Worm (Caenorhabditis elegans): Measurements from ENCODE around the gene crn-2.
A peak's percentile ranks its signal among the peaks of the same experiment; 100 is the strongest.

The crn-2 gene

DNA sequence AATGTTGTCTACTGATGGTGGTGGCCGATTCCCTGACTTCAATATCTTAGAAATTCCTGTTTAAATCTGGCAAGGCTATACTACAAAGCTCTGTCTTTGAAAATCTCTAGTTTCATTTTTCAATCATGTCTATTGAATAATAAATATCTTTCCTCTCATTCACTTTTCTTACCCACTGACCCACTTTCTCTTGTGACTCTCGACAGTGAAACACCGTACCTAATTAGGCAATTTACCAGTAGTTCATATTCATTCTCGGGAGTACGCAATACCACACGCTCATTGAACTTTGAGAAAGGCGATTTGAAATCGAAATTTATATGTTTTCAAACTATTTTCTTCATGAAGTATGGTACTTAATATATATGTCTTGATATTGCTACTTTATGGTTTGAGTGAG is 9.6 kb upstream of the crn-2 start, which contains the start of gene CD4.11:
Gene CD4.11, plus strand, starts transcription at position 301 of the 400 bp plus-strand sequence.
- TF ChIP-seq nhr-21 (tag; optimal IDR thresholded peaks at IDR 0.05): no peak
- no peak for TF ChIP-seq unc-55 (GFP tag; optimal IDR thresholded peaks at IDR 0.05)
- no peak for TF ChIP-seq lsy-2 (tag; optimal IDR thresholded peaks at IDR 0.05)
- TF ChIP-seq gmeb-1 (tag; optimal IDR thresholded peaks at IDR 0.05): no peak
- no peak for TF ChIP-seq elt-3 (tag; optimal IDR thresholded peaks at IDR 0.05)
- no peak for TF ChIP-seq nhr-237 (tag; optimal IDR thresholded peaks at IDR 0.05)
- no peak for TF ChIP-seq alr-1 (tag; optimal IDR thresholded peaks at IDR 0.05)
- no peak for TF ChIP-seq mbf-1 (tag; optimal IDR thresholded peaks at IDR 0.05)
- no peak for TF ChIP-seq C34F6.9 (tag; optimal IDR thresholded peaks at IDR 0.05)
- TF ChIP-seq dmd-4 (tag; optimal IDR thresholded peaks at IDR 0.05): no peak
- TF ChIP-seq mdl-1 (tag; optimal IDR thresholded peaks at IDR 0.05): no peak
- TF ChIP-seq crh-2 (tag; optimal IDR thresholded peaks at IDR 0.05): no peak
- TF ChIP-seq nhr-77 (tag; optimal IDR thresholded peaks at IDR 0.05): no peak

DNA sequence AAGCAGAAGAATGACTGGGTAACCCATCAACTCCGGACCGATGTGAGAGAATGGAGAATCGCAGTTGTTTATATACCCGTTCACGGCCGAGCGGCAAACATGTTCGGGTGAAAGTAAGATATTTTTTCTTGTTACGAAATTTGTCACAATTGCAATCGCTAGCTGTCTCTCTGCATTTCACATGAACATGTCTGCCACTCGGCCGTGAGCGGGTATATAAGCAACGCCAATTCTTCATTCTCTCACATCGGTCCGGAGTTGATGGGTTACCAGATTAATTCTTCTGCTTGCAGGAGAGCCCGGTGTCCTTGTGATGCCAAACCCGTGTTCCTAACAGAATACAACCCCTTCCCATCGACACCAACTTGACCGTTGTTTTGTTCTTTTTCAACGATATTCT is 7.4 kb upstream of the crn-2 start:
- TF ChIP-seq nhr-129 (tag; optimal IDR thresholded peaks at IDR 0.05): peak; percentile 90
- no peak for TF ChIP-seq nhr-237 (tag; optimal IDR thresholded peaks at IDR 0.05)
- TF ChIP-seq lsy-2 (tag; optimal IDR thresholded peaks at IDR 0.05): peak in 1 of 2 experiments; percentile 24
- peak; percentile 95 for TF ChIP-seq snpc-4 (tag; optimal IDR thresholded peaks at IDR 0.05)
- no peak for TF ChIP-seq egl-27 (tag; optimal IDR thresholded peaks at IDR 0.05)
- TF ChIP-seq nhr-21 (tag; optimal IDR thresholded peaks at IDR 0.05): peak; percentile 6

DNA sequence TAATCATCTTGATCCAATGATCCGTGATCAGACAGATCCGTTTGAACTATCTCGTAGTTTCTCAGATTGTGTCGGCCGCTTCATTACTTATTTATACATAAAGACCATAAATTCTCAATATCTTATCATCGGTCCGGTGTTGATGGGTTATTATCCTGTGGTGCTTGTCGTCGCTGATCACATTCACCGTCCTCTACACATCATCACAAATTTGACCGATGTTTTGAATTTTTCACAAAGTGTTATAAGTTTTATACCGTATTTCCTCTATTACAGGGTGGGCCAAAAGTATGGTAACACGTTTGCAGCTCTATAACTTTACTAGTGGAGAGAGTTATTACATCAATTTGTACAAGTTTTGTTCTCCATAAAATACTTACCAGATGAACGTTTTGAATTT is 6.5 kb upstream of the crn-2 start:
- no peak for TF ChIP-seq unc-62 (GFP tag; optimal IDR thresholded peaks at IDR 0.05)
- no peak for TF ChIP-seq sma-3 (GFP tag; optimal IDR thresholded peaks at IDR 0.05)

DNA sequence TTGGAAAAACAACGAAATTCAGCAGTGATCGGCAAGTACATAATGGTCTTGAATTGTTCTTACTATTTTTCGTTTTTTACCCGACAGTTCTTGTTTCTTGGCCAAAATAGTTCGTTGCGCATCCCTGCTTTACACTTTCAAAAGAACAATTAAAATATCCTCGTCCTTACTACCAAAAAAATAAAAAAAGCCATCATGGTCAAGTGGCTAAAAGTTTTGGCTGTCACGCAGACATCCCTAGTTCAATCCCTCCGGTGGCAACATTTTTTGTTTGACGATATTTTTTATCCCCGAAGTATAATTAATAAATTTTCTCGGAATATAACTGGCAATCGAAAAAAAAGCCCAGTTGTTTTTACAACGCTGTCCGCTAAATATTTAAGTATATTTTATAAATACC is 2.5 kb upstream of the crn-2 start:
- TF ChIP-seq mab-5 (tag; optimal IDR thresholded peaks at IDR 0.05) (no peak), R02D3.7 (tag; optimal IDR thresholded peaks at IDR 0.05) (no peak), nhr-77 (tag; optimal IDR thresholded peaks at IDR 0.05) (no peak), unc-39 (tag; optimal IDR thresholded peaks at IDR 0.05) (no peak), ama-1 (optimal IDR thresholded peaks at IDR 0.05) (no peak), mbf-1 (tag; optimal IDR thresholded peaks at IDR 0.05) (no peak), sma-3 (GFP tag; optimal IDR thresholded peaks at IDR 0.05) (no peak), mdl-1 (tag; optimal IDR thresholded peaks at IDR 0.05) (no peak), dmd-4 (tag; optimal IDR thresholded peaks at IDR 0.05) (no peak), fos-1 (tag; optimal IDR thresholded peaks at IDR 0.05) (no peak), snpc-4 (tag; optimal IDR thresholded peaks at IDR 0.05) (no peak), lin-11 (tag; optimal IDR thresholded peaks at IDR 0.05) (no peak), elt-3 (tag; optimal IDR thresholded peaks at IDR 0.05) (no peak), sma-9 (GFP tag; optimal IDR thresholded peaks at IDR 0.05) (no peak), sma-9 (tag; optimal IDR thresholded peaks at IDR 0.05) (no peak), egl-27 (tag; optimal IDR thresholded peaks at IDR 0.05) (no peak), elt-1 (tag; optimal IDR thresholded peaks at IDR 0.05) (no peak), nhr-10 (tag; optimal IDR thresholded peaks at IDR 0.05) (no peak), ztf-4 (tag; optimal IDR thresholded peaks at IDR 0.05) (no peak), C34F6.9 (tag; optimal IDR thresholded peaks at IDR 0.05) (no peak), ZK546.5 (tag; optimal IDR thresholded peaks at IDR 0.05) (no peak)

DNA sequence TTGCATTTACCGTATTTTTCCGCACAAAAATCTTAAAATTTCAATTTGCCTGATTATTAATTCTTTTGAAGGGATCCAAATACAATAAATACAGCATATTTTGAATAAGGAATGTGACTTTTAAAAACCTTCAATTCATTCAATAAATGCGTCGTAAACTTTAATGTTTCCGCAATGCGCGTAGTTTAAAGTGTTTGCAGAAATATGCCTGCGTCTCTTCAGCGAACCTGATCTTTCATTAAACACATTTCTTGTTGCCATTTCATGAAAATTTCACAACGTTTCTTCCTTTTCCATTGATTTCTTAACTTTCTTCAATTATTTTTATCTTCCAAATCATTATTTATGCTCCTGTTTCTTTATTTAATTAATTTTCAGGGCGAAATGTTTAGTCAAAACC is 2.1 kb upstream of the crn-2 start, which contains the start of gene vps-37:
Gene vps-37, plus strand, starts transcription at position 378 of the 400 bp plus-strand sequence.
- TF ChIP-seq Y55F3AM.14 (GFP tag; optimal IDR thresholded peaks at IDR 0.05) (no peak), sma-9 (GFP tag; optimal IDR thresholded peaks at IDR 0.05) (peak; percentile 84), sma-9 (tag; optimal IDR thresholded peaks at IDR 0.05) (no peak), C34F6.9 (tag; optimal IDR thresholded peaks at IDR 0.05) (peak; percentile 86), R02D3.7 (tag; optimal IDR thresholded peaks at IDR 0.05) (no peak), ztf-1 (GFP tag; conservative IDR thresholded peaks at IDR 0.05) (no peak), ceh-16 (tag; optimal IDR thresholded peaks at IDR 0.05) (no peak), snpc-4 (tag; optimal IDR thresholded peaks at IDR 0.05) (peak; percentile 81), lin-11 (tag; optimal IDR thresholded peaks at IDR 0.05) (no peak), aly-2 (tag; optimal IDR thresholded peaks at IDR 0.05) (no peak), nhr-129 (tag; optimal IDR thresholded peaks at IDR 0.05) (peak; percentile 80), lin-13 (GFP tag; optimal IDR thresholded peaks at IDR 0.05) (peak; percentile 90), nhr-237 (tag; optimal IDR thresholded peaks at IDR 0.05) (no peak), ceh-82 (tag; optimal IDR thresholded peaks at IDR 0.05) (no peak), nhr-12 (tag; optimal IDR thresholded peaks at IDR 0.05) (no peak), nhr-6 (tag; optimal IDR thresholded peaks at IDR 0.05) (peak; percentile 82), nhr-21 (tag; optimal IDR thresholded peaks at IDR 0.05) (peak; percentile 78), unc-39 (tag; optimal IDR thresholded peaks at IDR 0.05) (no peak), nhr-23 (tag; optimal IDR thresholded peaks at IDR 0.05) (no peak), elt-1 (tag; optimal IDR thresholded peaks at IDR 0.05) (no peak), sma-3 (GFP tag; optimal IDR thresholded peaks at IDR 0.05) (peak; percentile 47), dmd-4 (tag; optimal IDR thresholded peaks at IDR 0.05) (no peak), nhr-11 (tag; optimal IDR thresholded peaks at IDR 0.05) (no peak), unc-62 (GFP tag; optimal IDR thresholded peaks at IDR 0.05) (no peak), lin-39 (tag; optimal IDR thresholded peaks at IDR 0.05) (no peak), elt-3 (tag; optimal IDR thresholded peaks at IDR 0.05) (no peak), ama-1 (optimal IDR thresholded peaks at IDR 0.05) (no peak), skn-1 (tag; optimal IDR thresholded peaks at IDR 0.05) (no peak), fos-1 (tag; optimal IDR thresholded peaks at IDR 0.05) (peak; percentile 60), lsy-2 (tag; optimal IDR thresholded peaks at IDR 0.05) (peak; percentile 81 to 94), gmeb-1 (tag; optimal IDR thresholded peaks at IDR 0.05) (peak; percentile 86), ztf-4 (tag; optimal IDR thresholded peaks at IDR 0.05) (peak; percentile 57), nhr-25 (tag; optimal IDR thresholded peaks at IDR 0.05) (peak; percentile 80), nhr-10 (tag; optimal IDR thresholded peaks at IDR 0.05) (no peak)
